Fruit fly (Drosophila melanogaster) whole organism, embryonic: ENCODE measurements around the gene Vm32E.
A peak's percentile ranks its signal among the peaks of the same experiment; 100 is the strongest.

Experiments used
- Awh ChIP-seq: fragments of 200-800 bp; sonication (Bioruptor generic); IDR thresholded peaks from 2 replicates; pipeline ENCODE4, ENCODE4 v1.3.6; 2022; ENCODE audit warnings: missing biosample characterization, missing genetic modification characterization
- B-H2 ChIP-seq: fragments of 200-800 bp; sonication (Bioruptor generic); optimal IDR thresholded peaks from 2 replicates; lab custom pipeline; 2018; ENCODE audit warnings: missing biosample characterization, mild to moderate bottlenecking, missing genetic modification characterization
- CG11093 ChIP-seq: fragments of 200-800 bp; sonication (Bioruptor generic); IDR thresholded peaks from 3 replicates; pipeline ENCODE4 v1.3.6; 2022; ENCODE audit warnings: missing biosample characterization, missing genetic modification characterization
- CG13287 ChIP-seq: fragments of 200-800 bp; sonication (Bioruptor generic); IDR thresholded peaks from 2 replicates; pipeline ENCODE4 v1.3.6; 2022; ENCODE audit warnings: missing biosample characterization, missing genetic modification characterization; ENCODE audit not compliant: partially characterized antibody
- CG14965 ChIP-seq: fragments of 200-800 bp; sonication (Bioruptor generic); optimal IDR thresholded peaks from 2 replicates; lab custom pipeline; 2016; ENCODE audit warnings: missing biosample characterization, missing genetic modification characterization, borderline replicate concordance
- CG1529 ChIP-seq: fragments of 200-800 bp; sonication (Bioruptor generic); optimal IDR thresholded peaks from 3 replicates; lab custom pipeline; 2018; ENCODE audit warnings: missing biosample characterization, missing genetic modification characterization
- CG17802 ChIP-seq: fragments of 200-800 bp; sonication (Bioruptor generic); optimal IDR thresholded peaks from 2 replicates; lab custom pipeline; 2018; ENCODE audit warnings: missing biosample characterization, mild to moderate bottlenecking, missing genetic modification characterization, moderate library complexity
- CG1792 ChIP-seq: fragments of 200-800 bp; sonication (Bioruptor generic); optimal IDR thresholded peaks from 2 replicates; lab custom pipeline; 2016; ENCODE audit warnings: missing biosample characterization, missing genetic modification characterization
- CG18599 ChIP-seq: fragments of 200-800 bp; sonication (Bioruptor generic); optimal IDR thresholded peaks from 3 replicates; lab custom pipeline; 2017; ENCODE audit warnings: missing biosample characterization, missing genetic modification characterization, mild to moderate bottlenecking, moderate library complexity, missing genetic modification reagents
- CG18619 ChIP-seq: fragments of 200-800 bp; sonication (Bioruptor generic); optimal IDR thresholded peaks from 3 replicates; lab custom pipeline; 2017; ENCODE audit warnings: missing biosample characterization, mild to moderate bottlenecking, missing genetic modification characterization
- CG2116 ChIP-seq: fragments of 200-800 bp; sonication (Bioruptor generic); optimal IDR thresholded peaks from 3 replicates; lab custom pipeline; 2018; ENCODE audit warnings: missing biosample characterization, mild to moderate bottlenecking, missing genetic modification characterization
- CG2120 ChIP-seq: fragments of 200-800 bp; sonication (Bioruptor generic); optimal IDR thresholded peaks from 3 replicates; lab custom pipeline; 2016; ENCODE audit warnings: missing biosample characterization, missing genetic modification characterization
- CG30020 ChIP-seq: fragments of 200-800 bp; optimal IDR thresholded peaks from 2 replicates; lab custom pipeline; 2019; ENCODE audit warnings: missing biosample characterization, mild to moderate bottlenecking, missing genetic modification characterization, moderate library complexity
- CG3995 ChIP-seq: fragments of 200-800 bp; sonication (Bioruptor generic); optimal IDR thresholded peaks from 3 replicates; lab custom pipeline; 2016; ENCODE audit warnings: missing biosample characterization, missing genetic modification characterization
- CG6175 ChIP-seq: fragments of 200-800 bp; sonication (Bioruptor generic); IDR thresholded peaks from 3 replicates; pipeline ENCODE4 v1.3.6; 2022; ENCODE audit warnings: missing biosample characterization, missing genetic modification characterization
- CG7357 ChIP-seq: fragments of 200-800 bp; sonication (Bioruptor generic); IDR thresholded peaks from 3 replicates; pipeline ENCODE4 v1.3.6; 2022; ENCODE audit warnings: missing biosample characterization, missing genetic modification characterization
- D19A ChIP-seq: fragments of 200-800 bp; optimal IDR thresholded peaks from 3 replicates; lab custom pipeline; 2019; ENCODE audit warnings: missing biosample characterization, mild to moderate bottlenecking, missing genetic modification characterization, moderate library complexity
- Doc3 ChIP-seq: fragments of 200-800 bp; sonication (Bioruptor generic); IDR thresholded peaks from 3 replicates; pipeline ENCODE4 v1.3.6; 2022; ENCODE audit warnings: missing biosample characterization, missing genetic modification characterization; ENCODE audit not compliant: partially characterized antibody
- Hmx ChIP-seq: fragments of 200-800 bp; sonication (Bioruptor generic); optimal IDR thresholded peaks from 2 replicates; lab custom pipeline; 2016; ENCODE audit warnings: missing biosample characterization, missing genetic modification characterization
- NFAT ChIP-seq: fragments of 200-800 bp; sonication (Bioruptor generic); IDR thresholded peaks from 2 replicates; pipeline ENCODE4 v1.3.6; 2022; ENCODE audit warnings: missing biosample characterization, missing genetic modification characterization
- PHDP ChIP-seq: fragments of 200-800 bp; sonication (Bioruptor generic); optimal IDR thresholded peaks from 3 replicates; lab custom pipeline; 2018; ENCODE audit warnings: missing biosample characterization, mild to moderate bottlenecking, missing genetic modification characterization, moderate library complexity
- Pdp1 ChIP-seq, 2 experiments: fragments of 200-800 bp; sonication (Bioruptor generic); optimal IDR thresholded peaks; 3 replicates each; lab custom pipeline; 2016; ENCODE audit warnings: missing biosample characterization in 2 of 2, missing genetic modification characterization in 2 of 2, mild to moderate bottlenecking in 1 of 2, moderate library complexity in 1 of 2
- Spps ChIP-seq: fragments of 200-800 bp; sonication (Bioruptor generic); optimal IDR thresholded peaks from 2 replicates; lab custom pipeline; 2018; ENCODE audit warnings: missing biosample characterization, mild to moderate bottlenecking, missing genetic modification characterization
- Sry-β ChIP-seq: fragments of 200-800 bp; sonication (Bioruptor generic); optimal IDR thresholded peaks from 2 replicates; lab custom pipeline; 2018; ENCODE audit warnings: missing biosample characterization, mild to moderate bottlenecking, missing genetic modification characterization, moderate library complexity
- Vsx1 ChIP-seq: fragments of 200-800 bp; sonication (Bioruptor generic); optimal IDR thresholded peaks from 2 replicates; lab custom pipeline; 2017; ENCODE audit warnings: missing biosample characterization, mild to moderate bottlenecking, missing genetic modification characterization, missing genetic modification reagents
- YL-1 ChIP-seq: fragments of 200-800 bp; sonication (Bioruptor generic); optimal IDR thresholded peaks from 3 replicates; lab custom pipeline; 2017; ENCODE audit warnings: missing biosample characterization, mild to moderate bottlenecking, missing genetic modification characterization
- amos ChIP-seq: fragments of 200-800 bp; sonication (Bioruptor generic); IDR thresholded peaks from 2 replicates; pipeline ENCODE4 v1.3.6; 2022; ENCODE audit warnings: missing biosample characterization, missing genetic modification characterization; ENCODE audit not compliant: partially characterized antibody
- bigmax ChIP-seq: fragments of 200-800 bp; sonication (Bioruptor generic); optimal IDR thresholded peaks from 2 replicates; lab custom pipeline; 2018; ENCODE audit warnings: missing biosample characterization, mild to moderate bottlenecking, missing genetic modification characterization
- chm ChIP-seq: fragments of 200-800 bp; sonication (Bioruptor generic); IDR thresholded peaks from 2 replicates; pipeline ENCODE4 v1.3.6; 2022; ENCODE audit warnings: missing biosample characterization, missing genetic modification characterization
- da ChIP-seq: fragments of 200-800 bp; sonication (Bioruptor generic); optimal IDR thresholded peaks from 2 replicates; lab custom pipeline; 2016; ENCODE audit warnings: missing biosample characterization, missing genetic modification characterization
- dan ChIP-seq: fragments of 200-800 bp; sonication (Bioruptor generic); IDR thresholded peaks from 2 replicates; pipeline ENCODE4 v1.3.6; 2022; ENCODE audit warnings: missing biosample characterization, missing genetic modification characterization
- ems ChIP-seq: fragments of 200-800 bp; sonication (Bioruptor generic); optimal IDR thresholded peaks from 3 replicates; lab custom pipeline; 2016; ENCODE audit warnings: missing biosample characterization, missing genetic modification characterization
- en ChIP-seq: fragments of 200-800 bp; sonication (Bioruptor generic); optimal IDR thresholded peaks from 2 replicates; lab custom pipeline; 2016; ENCODE audit warnings: missing biosample characterization, missing genetic modification characterization
- fd3F ChIP-seq: fragments of 200-800 bp; sonication (Bioruptor generic); optimal IDR thresholded peaks from 2 replicates; lab custom pipeline; 2018; ENCODE audit warnings: missing biosample characterization, mild to moderate bottlenecking, missing genetic modification characterization, moderate library complexity
- inv ChIP-seq: fragments of 200-800 bp; sonication (Bioruptor generic); IDR thresholded peaks from 2 replicates; pipeline ENCODE4 v1.3.6; 2022; ENCODE audit warnings: missing biosample characterization, missing genetic modification characterization; ENCODE audit not compliant: partially characterized antibody
- jing ChIP-seq: fragments of 200-800 bp; sonication (Bioruptor generic); optimal IDR thresholded peaks from 2 replicates; lab custom pipeline; 2018; ENCODE audit warnings: missing biosample characterization, mild to moderate bottlenecking, missing genetic modification characterization
- lbe ChIP-seq: fragments of 200-800 bp; sonication (Bioruptor generic); optimal IDR thresholded peaks from 2 replicates; lab custom pipeline; 2016; ENCODE audit warnings: missing biosample characterization, mild to moderate bottlenecking, missing genetic modification characterization
- nerfin-1 ChIP-seq: fragments of 200-800 bp; sonication (Bioruptor generic); optimal IDR thresholded peaks from 3 replicates; lab custom pipeline; 2019; ENCODE audit warnings: missing biosample characterization, mild to moderate bottlenecking, missing genetic modification characterization, moderate library complexity
- odd ChIP-seq: fragments of 200-800 bp; sonication (Bioruptor generic); optimal IDR thresholded peaks from 2 replicates; lab custom pipeline; 2017; ENCODE audit warnings: missing biosample characterization, mild to moderate bottlenecking, missing genetic modification characterization
- onecut ChIP-seq: fragments of 200-800 bp; sonication (Bioruptor generic); IDR thresholded peaks from 2 replicates; pipeline ENCODE4 v1.3.6; 2022; ENCODE audit warnings: missing biosample characterization, missing genetic modification characterization
- p53 ChIP-seq: fragments of 200-800 bp; sonication (Bioruptor generic); optimal IDR thresholded peaks from 2 replicates; lab custom pipeline; 2016; ENCODE audit warnings: missing biosample characterization, missing genetic modification characterization
- psq ChIP-seq: fragments of 200-800 bp; sonication (Bioruptor generic); optimal IDR thresholded peaks from 2 replicates; lab custom pipeline; 2017; ENCODE audit warnings: missing biosample characterization, missing genetic modification characterization
- row ChIP-seq: fragments of 200-800 bp; sonication (Bioruptor generic); IDR thresholded peaks from 3 replicates; pipeline ENCODE4 v1.3.6; 2022; ENCODE audit warnings: missing biosample characterization, missing genetic modification characterization
- seq ChIP-seq: fragments of 200-800 bp; sonication (Bioruptor generic); IDR thresholded peaks from 2 replicates; pipeline ENCODE4 v1.3.6; 2022; ENCODE audit warnings: missing biosample characterization, missing genetic modification characterization
- sisA ChIP-seq: fragments of 200-800 bp; sonication (Bioruptor generic); IDR thresholded peaks from 2 replicates; pipeline ENCODE4 v1.3.6; 2022; ENCODE audit warnings: missing biosample characterization, missing genetic modification characterization
- sob ChIP-seq: fragments of 200-800 bp; sonication (Bioruptor generic); IDR thresholded peaks from 2 replicates; pipeline ENCODE4 v1.3.6; 2022; ENCODE audit warnings: missing biosample characterization, missing genetic modification characterization
- sr ChIP-seq: fragments of 200-800 bp; sonication (Bioruptor generic); IDR thresholded peaks from 3 replicates; pipeline ENCODE4 v1.3.6; 2022; ENCODE audit warnings: missing biosample characterization, missing genetic modification characterization
- sug ChIP-seq: fragments of 200-800 bp; optimal IDR thresholded peaks from 2 replicates; lab custom pipeline; 2019; ENCODE audit warnings: missing biosample characterization, mild to moderate bottlenecking, missing genetic modification characterization, moderate library complexity
- twi ChIP-seq: fragments of 200-800 bp; optimal IDR thresholded peaks from 2 replicates; lab custom pipeline; 2019; ENCODE audit warnings: missing biosample characterization, mild to moderate bottlenecking, missing genetic modification characterization, moderate library complexity
- yki ChIP-seq: fragments of >200 bp; optimal IDR thresholded peaks from 3 replicates; lab custom pipeline; 2018
- zen ChIP-seq: fragments of 200-800 bp; sonication (Bioruptor generic); optimal IDR thresholded peaks from 3 replicates; lab custom pipeline; 2018; ENCODE audit warnings: missing biosample characterization, mild to moderate bottlenecking, missing genetic modification characterization, moderate library complexity

Vm32E gene

DNA sequence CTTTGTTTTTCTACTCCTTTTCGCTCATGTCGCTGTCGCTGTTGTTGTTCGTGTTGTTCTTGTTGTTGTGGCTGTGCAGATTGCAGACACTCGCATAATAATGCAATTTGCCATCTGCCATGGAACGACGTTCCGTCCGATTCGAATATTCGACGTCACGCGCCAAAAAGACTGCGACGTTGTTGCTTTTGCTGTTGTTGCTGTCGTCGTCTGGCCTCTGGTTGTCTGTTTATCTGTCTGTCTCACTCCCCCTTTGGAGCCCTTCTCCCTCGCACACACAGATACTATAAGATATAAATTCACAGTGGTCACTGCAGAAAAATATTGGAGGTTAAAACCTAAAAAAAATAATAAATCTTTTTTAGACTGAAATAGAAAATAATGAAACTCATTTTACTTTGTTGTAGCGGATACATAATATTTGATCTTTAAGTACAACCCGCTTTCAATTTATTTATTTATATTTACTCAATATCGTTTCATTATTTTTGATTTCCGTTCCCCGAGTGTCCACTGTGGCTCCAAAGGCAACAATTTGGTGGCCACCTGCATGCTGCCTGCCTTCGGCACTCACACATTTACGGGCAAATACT lies 48.1 kb upstream of the Vm32E start (continued):
- TF ChIP-seq CG7357 (GFP tag; lab: Robert Waterston, UW) (0 out of 3 replicates have a peak, but pooled peaks have one; percentile 45), sisA (GFP tag; lab: Robert Waterston, UW) (peak; percentile 52; the same call in 1 of the 2 replicates), CG1529 (no peak), Pdp1 (GFP tag; optimal IDR thresholded peaks at IDR 0.05; lab: Kevin White, UChicago) (no peak), YL-1 (GFP tag; lab: Kevin White, UChicago) (no peak), CG13287 (no peak), amos (GFP tag; lab: Robert Waterston, UW) (no peak), twi (tag; lab: Kevin White, UChicago) (no peak), NFAT (GFP tag; lab: Robert Waterston, UW) (no peak), CG2120 (GFP tag; lab: Kevin White, UChicago) (peak; percentile 22), psq (GFP tag; lab: Kevin White, UChicago) (no peak), jing (GFP tag; lab: Kevin White, UChicago) (no peak), PHDP (tag; lab: Kevin White, UChicago) (peak; percentile 69), p53 (GFP tag; lab: Kevin White, UChicago) (no peak), Vsx1 (GFP tag; lab: Kevin White, UChicago) (peak; percentile 8), chm (GFP tag; lab: Robert Waterston, UW) (no peak), CG17802 (tag; lab: Kevin White, UChicago) (no peak), CG18599 (GFP tag; lab: Kevin White, UChicago) (peak; percentile 35), onecut (no peak), CG3995 (no peak), odd (GFP tag; lab: Kevin White, UChicago) (peak; percentile 25), sr (no peak), zen (no peak), fd3F (GFP tag; lab: Kevin White, UChicago) (peak; percentile 38), CG30020 (no peak), Doc3 (no peak), Sry-β (GFP tag; lab: Kevin White, UChicago) (no peak), yki (lab: Kevin White, UChicago) (no peak), D19A (tag; lab: Kevin White, UChicago) (no peak), en (GFP tag; lab: Kevin White, UChicago) (no peak), da (GFP tag; lab: Kevin White, UChicago) (no peak), CG1792 (no peak), CG14965 (GFP tag; lab: Kevin White, UChicago) (no peak), Hmx (no peak), seq (GFP tag; lab: Robert Waterston, UW) (peak; percentile 37; the same call in 1 of the 2 replicates), row (GFP tag; lab: Robert Waterston, UW) (peak; percentile 77), CG2116 (no peak), ems (GFP tag; lab: Kevin White, UChicago) (no peak), CG6175 (GFP tag; lab: Robert Waterston, UW) (no peak), sob (0 out of 2 replicates have a peak, but pooled peaks have one; percentile 12), lbe (GFP tag; lab: Kevin White, UChicago) (peak; percentile 24), CG18619 (GFP tag; lab: Kevin White, UChicago) (no peak), Awh (GFP tag; lab: Robert Waterston, UW) (no peak), nerfin-1 (tag; lab: Kevin White, UChicago) (peak; percentile 35), sug (tag; lab: Kevin White, UChicago) (peak; percentile 1), inv (no peak), Spps (tag; lab: Kevin White, UChicago) (no peak), bigmax (no peak), CG11093 (GFP tag; lab: Robert Waterston, UW) (no peak), dan (GFP tag; lab: Robert Waterston, UW) (no peak), B-H2 (GFP tag; lab: Kevin White, UChicago) (no peak)
